Worm (Caenorhabditis elegans): ENCODE results near the gene twk-43.

Gene twk-43

DNA sequence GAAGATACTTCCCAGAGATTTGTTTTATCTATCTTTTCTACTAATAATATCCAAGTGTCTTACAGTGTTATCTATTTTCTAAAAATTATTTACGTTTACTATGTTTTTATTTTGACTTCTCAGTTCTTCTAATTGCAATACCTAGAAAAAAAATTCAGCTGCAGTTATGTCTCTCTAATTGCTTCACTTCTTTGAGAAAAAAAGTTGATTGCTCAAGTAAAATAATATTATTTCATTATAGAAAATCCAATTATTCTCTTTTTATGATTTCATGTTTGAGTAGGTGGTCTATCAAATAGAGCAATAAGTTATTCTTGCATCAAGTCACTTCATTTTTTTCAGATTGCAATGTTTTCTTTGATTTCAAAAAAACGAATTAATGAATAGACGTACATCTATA lies 20.4 kb downstream of the twk-43 start:
- no peak for TF ChIP-seq zip-5 (tag; optimal IDR thresholded peaks at IDR 0.05)
- no peak for TF ChIP-seq fkh-6 (tag; optimal IDR thresholded peaks at IDR 0.05)
- no peak for TF ChIP-seq pha-2 (tag; optimal IDR thresholded peaks at IDR 0.05)
- no peak for TF ChIP-seq ttx-3 (tag; optimal IDR thresholded peaks at IDR 0.05)
- TF ChIP-seq gmeb-2 (tag; optimal IDR thresholded peaks at IDR 0.05), result no peak
- no peak for TF ChIP-seq syd-9 (tag; optimal IDR thresholded peaks at IDR 0.05)
- TF ChIP-seq pha-4 (tag; optimal IDR thresholded peaks at IDR 0.05), result no peak
- no peak for TF ChIP-seq ahr-1 (tag; optimal IDR thresholded peaks at IDR 0.05)
- no peak for TF ChIP-seq rnt-1 (tag; optimal IDR thresholded peaks at IDR 0.05)

DNA sequence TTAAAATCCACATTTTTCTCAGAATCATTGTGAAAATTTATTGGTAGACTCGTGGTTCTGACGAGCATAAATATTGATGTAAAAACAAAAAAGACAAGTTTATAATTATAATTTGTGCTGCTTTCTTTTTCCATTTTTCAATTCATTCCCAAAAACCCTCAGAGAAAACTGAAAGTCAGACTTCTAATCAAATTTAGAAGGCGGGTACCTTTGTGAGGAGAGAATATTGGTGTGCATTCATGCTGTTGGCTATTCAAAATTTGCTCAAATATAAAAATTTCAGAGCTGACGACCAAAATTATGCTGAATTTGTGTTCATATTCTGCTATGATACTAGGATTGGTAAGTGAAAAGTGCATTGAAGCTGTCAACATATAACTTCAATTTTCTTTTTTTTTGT lies 20.9 kb downstream of the twk-43 start, which contains the start of gene srx-125:
TSS of gene srx-125 (plus strand) at position 301 of the 400 bp plus-strand sequence.
- TF ChIP-seq hlh-30 (tag; optimal IDR thresholded peaks at IDR 0.05; ENCODE audit: insufficient read depth) (no peak), che-1 (tag; optimal IDR thresholded peaks at IDR 0.05) (no peak), ama-1 (optimal IDR thresholded peaks at IDR 0.05) (no peak), ceh-9 (tag; optimal IDR thresholded peaks at IDR 0.05) (no peak), C08G9.2 (tag; optimal IDR thresholded peaks at IDR 0.05) (no peak), syd-9 (tag; optimal IDR thresholded peaks at IDR 0.05) (no peak), elt-4 (tag; optimal IDR thresholded peaks at IDR 0.05) (no peak), unc-3 (GFP tag; conservative IDR thresholded peaks at IDR 0.05) (no peak), unc-3 (tag; optimal IDR thresholded peaks at IDR 0.05) (no peak), K02D7.2 (tag; optimal IDR thresholded peaks at IDR 0.05) (no peak), hlh-6 (tag; optimal IDR thresholded peaks at IDR 0.05) (no peak), ceh-6 (GFP tag; optimal IDR thresholded peaks at IDR 0.05) (no peak), pag-3 (tag; optimal IDR thresholded peaks at IDR 0.05; ENCODE audit: borderline replicate concordance) (no peak), pat-9 (tag; optimal IDR thresholded peaks at IDR 0.05) (no peak)

DNA sequence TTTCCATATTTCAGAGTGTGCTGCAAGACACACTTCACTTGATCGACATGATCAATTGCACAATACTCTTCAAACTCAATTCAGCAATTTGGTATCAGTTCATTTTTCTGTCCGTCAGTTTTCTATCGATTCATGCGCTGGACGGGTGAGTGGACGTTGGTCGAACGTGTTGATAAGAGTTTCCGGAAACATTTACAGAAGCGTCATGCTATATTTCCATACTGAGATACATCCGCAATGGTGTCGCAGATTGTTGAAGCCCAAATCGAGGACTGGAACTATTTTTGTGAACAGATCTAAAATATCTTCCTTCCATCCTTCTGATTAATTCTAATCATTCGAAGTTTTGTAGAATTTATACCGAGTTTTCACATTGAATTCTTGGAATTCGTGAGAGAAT lies 23.6 kb downstream of the twk-43 start:
- TF ChIP-seq ceh-22 (tag; optimal IDR thresholded peaks at IDR 0.05), result no peak
- no peak for TF ChIP-seq rnt-1 (tag; optimal IDR thresholded peaks at IDR 0.05)
- no peak for TF ChIP-seq unc-55 (GFP tag; optimal IDR thresholded peaks at IDR 0.05)
- TF ChIP-seq ceh-19 (GFP tag; optimal IDR thresholded peaks at IDR 0.05), result no peak
- TF ChIP-seq elt-2 (tag; optimal IDR thresholded peaks at IDR 0.05), result no peak
- no peak for TF ChIP-seq ttx-3 (tag; optimal IDR thresholded peaks at IDR 0.05)
- TF ChIP-seq pag-3 (tag; optimal IDR thresholded peaks at IDR 0.05; ENCODE audit: borderline replicate concordance), result no peak
- TF ChIP-seq ceh-24 (tag; optimal IDR thresholded peaks at IDR 0.05), result no peak
- TF ChIP-seq dve-1 (tag; optimal IDR thresholded peaks at IDR 0.05), result no peak
- no peak for TF ChIP-seq sox-4 (tag; optimal IDR thresholded peaks at IDR 0.05)
- no peak for TF ChIP-seq ceh-45 (GFP tag; IDR thresholded peaks at IDR 0.05)
- no peak for TF ChIP-seq eyg-1 (tag; optimal IDR thresholded peaks at IDR 0.05)
- no peak for TF ChIP-seq fax-1 (tag; optimal IDR thresholded peaks at IDR 0.05)
- no peak for TF ChIP-seq nhr-232 (tag; optimal IDR thresholded peaks at IDR 0.05)
- no peak for TF ChIP-seq lim-6 (tag; optimal IDR thresholded peaks at IDR 0.05)
- TF ChIP-seq che-1 (tag; optimal IDR thresholded peaks at IDR 0.05), result no peak

DNA sequence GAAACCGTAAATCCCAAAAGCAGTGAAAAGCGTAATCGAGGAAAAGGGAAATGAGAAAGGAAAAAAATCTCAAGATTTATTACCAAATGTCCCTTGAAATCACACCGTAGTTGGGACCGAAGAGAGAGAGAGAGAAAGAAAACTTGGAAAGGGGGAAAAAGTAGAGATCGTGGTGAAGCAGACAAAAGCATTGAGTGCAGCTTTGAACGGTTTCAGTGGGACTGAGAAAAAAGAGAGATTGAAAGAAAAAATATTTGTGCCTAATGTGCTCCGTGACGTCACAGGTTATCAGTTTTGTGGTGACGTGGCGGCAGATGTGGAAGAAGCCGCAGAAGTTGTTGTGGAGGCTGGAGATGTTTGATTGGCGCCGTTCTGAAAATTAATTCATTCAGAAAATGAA lies 24.2 kb downstream of the twk-43 start:
- TF ChIP-seq che-1 (tag; optimal IDR thresholded peaks at IDR 0.05), result no peak
- no peak for TF ChIP-seq unc-86 (tag; optimal IDR thresholded peaks at IDR 0.05)
- no peak for TF ChIP-seq ceh-24 (tag; optimal IDR thresholded peaks at IDR 0.05)
- no peak for TF ChIP-seq Y22D7AL.16 (tag; optimal IDR thresholded peaks at IDR 0.05)
- no peak for TF ChIP-seq C08G9.2 (tag; optimal IDR thresholded peaks at IDR 0.05)
- no peak for TF ChIP-seq eyg-1 (tag; optimal IDR thresholded peaks at IDR 0.05)
- TF ChIP-seq ceh-48 (tag; optimal IDR thresholded peaks at IDR 0.05), result no peak
- TF ChIP-seq gmeb-2 (tag; optimal IDR thresholded peaks at IDR 0.05), result no peak
- TF ChIP-seq fkh-6 (tag; optimal IDR thresholded peaks at IDR 0.05), result no peak
- no peak for TF ChIP-seq dmd-4 (tag; optimal IDR thresholded peaks at IDR 0.05; ENCODE audit: borderline replicate concordance)
- TF ChIP-seq pag-3 (tag; optimal IDR thresholded peaks at IDR 0.05; ENCODE audit: borderline replicate concordance), result no peak
- TF ChIP-seq hlh-6 (tag; optimal IDR thresholded peaks at IDR 0.05), result no peak
- no peak for TF ChIP-seq ceh-19 (GFP tag; optimal IDR thresholded peaks at IDR 0.05)
- no peak for TF ChIP-seq ceh-14 (tag; optimal IDR thresholded peaks at IDR 0.05)

Measured in whole organism, late embryonic.